Fruit fly (Drosophila melanogaster): ENCODE data around the gene ND-B8.

Gene ND-B8

dm6 chr2L:4456539-4456994 is 2.1 kb downstream of the ND-B8 start, which contains the start of gene Gs1l (continued):
- TF ChIP-seq Dref (GFP tag; IDR thresholded peaks at IDR 0.05) (0 out of 2 replicates have a peak, but pooled peaks have one; percentile 28), CG11247 (GFP tag; IDR thresholded peaks at IDR 0.05) (0 out of 2 replicates have a peak, but pooled peaks have one; percentile 22), Ada2b (GFP tag; IDR thresholded peaks at IDR 0.05) (no peak), Hand (GFP tag; optimal IDR thresholded peaks at IDR 0.05) (no peak), B-H2 (GFP tag; optimal IDR thresholded peaks at IDR 0.05) (peak; percentile 66), abd-A (tag; optimal IDR thresholded peaks at IDR 0.05) (no peak), CG4328 (GFP tag; optimal IDR thresholded peaks at IDR 0.05) (no peak), CG4617 (GFP tag; optimal IDR thresholded peaks at IDR 0.05; ENCODE audit: borderline replicate concordance) (no peak), repo (GFP tag; optimal IDR thresholded peaks at IDR 0.05) (no peak), sd (tag; optimal IDR thresholded peaks at IDR 0.05) (peak; percentile 56)

- TF ChIP-seq dan (GFP tag; IDR thresholded peaks at IDR 0.05) = no peak
- TF ChIP-seq mam (GFP tag; optimal IDR thresholded peaks at IDR 0.05) = peak; percentile 19
- TF ChIP-seq Gug (GFP tag; IDR thresholded peaks at IDR 0.05) = peak; percentile 38; the same call in 2 of the 4 replicates
- peak; percentile 77 for TF ChIP-seq CG11504 (tag; optimal IDR thresholded peaks at IDR 0.05)
- TF ChIP-seq onecut (GFP tag; IDR thresholded peaks at IDR 0.05) = peak; percentile 88
- peak; percentile 63 for TF ChIP-seq CG4730 (GFP tag; IDR thresholded peaks at IDR 0.05)
- TF ChIP-seq gcm2 (GFP tag; optimal IDR thresholded peaks at IDR 0.05) = peak; percentile 43
- peak; percentile 90 for TF ChIP-seq CG10431 (GFP tag; optimal IDR thresholded peaks at IDR 0.05)
- peak; percentile 89 for TF ChIP-seq mirr (GFP tag; optimal IDR thresholded peaks at IDR 0.05)
- peak; percentile 34 for TF ChIP-seq kay (GFP tag; optimal IDR thresholded peaks at IDR 0.05)
- 0 out of 2 replicates have a peak, but pooled peaks have one; percentile 35 for TF ChIP-seq wor (GFP tag; IDR thresholded peaks at IDR 0.05)
- peak; percentile 30 for TF ChIP-seq HLH54F (GFP tag; optimal IDR thresholded peaks at IDR 0.05)
- peak; percentile 74 for TF ChIP-seq CG33557 (GFP tag; optimal IDR thresholded peaks at IDR 0.05)
- TF ChIP-seq CG9437 (GFP tag; optimal IDR thresholded peaks at IDR 0.05) = peak; percentile 59
- peak; percentile 24; the same call in 1 of the 3 replicates for TF ChIP-seq croc (GFP tag; conservative IDR thresholded peaks at IDR 0.05)
- TF ChIP-seq HmgZ (tag; optimal IDR thresholded peaks at IDR 0.05) = peak; percentile 75
- TF ChIP-seq bowl (GFP tag; IDR thresholded peaks at IDR 0.05) = no peak
- TF ChIP-seq CG12071 (GFP tag; optimal IDR thresholded peaks at IDR 0.05) = peak; percentile 91
- no peak for TF ChIP-seq sqz (GFP tag; optimal IDR thresholded peaks at IDR 0.05)
- TF ChIP-seq CG3065 (GFP tag; optimal IDR thresholded peaks at IDR 0.05) = peak; percentile 28
- TF ChIP-seq ap (GFP tag; IDR thresholded peaks at IDR 0.05) = peak; percentile 61
- peak; percentile 78 for TF ChIP-seq dysf (GFP tag; IDR thresholded peaks at IDR 0.05)
- peak; percentile 32 for TF ChIP-seq CTCF (GFP tag; optimal IDR thresholded peaks at IDR 0.05)
- TF ChIP-seq ase (GFP tag; IDR thresholded peaks at IDR 0.05) = peak; percentile 37; the same call in 1 of the 3 replicates
- peak; percentile 81 for TF ChIP-seq Fer1 (GFP tag; optimal IDR thresholded peaks at IDR 0.05)
- TF ChIP-seq slbo (GFP tag; IDR thresholded peaks at IDR 0.05) = peak; percentile 81
- peak; percentile 85 for TF ChIP-seq CG15514 (GFP tag; optimal IDR thresholded peaks at IDR 0.05)
- TF ChIP-seq phol (tag; optimal IDR thresholded peaks at IDR 0.05) = peak; percentile 91
- TF ChIP-seq vfl (GFP tag; optimal IDR thresholded peaks at IDR 0.05) = peak; percentile 45
- no peak for TF ChIP-seq fru (optimal IDR thresholded peaks at IDR 0.05)
- TF ChIP-seq CG31224 (GFP tag; IDR thresholded peaks at IDR 0.05) = peak; percentile 54; the same call in 1 of the 2 replicates
- TF ChIP-seq odd (GFP tag; optimal IDR thresholded peaks at IDR 0.05) = peak; percentile 85
- peak; percentile 32 for TF ChIP-seq tap (tag; optimal IDR thresholded peaks at IDR 0.05)
- TF ChIP-seq CG11093 (GFP tag; IDR thresholded peaks at IDR 0.05) = no peak
- TF ChIP-seq HLH3B (GFP tag; IDR thresholded peaks at IDR 0.05) = peak; percentile 70
- peak; percentile 24; the same call in 1 of the 2 replicates for TF ChIP-seq esg (GFP tag; conservative IDR thresholded peaks at IDR 0.05)
- TF ChIP-seq Ada2b (GFP tag; IDR thresholded peaks at IDR 0.05) = peak; percentile 56
- peak; percentile 71 for TF ChIP-seq CG9817 (tag; optimal IDR thresholded peaks at IDR 0.05)
- TF ChIP-seq C15 (GFP tag; IDR thresholded peaks at IDR 0.05) = 0 out of 3 replicates have a peak, but pooled peaks have one; percentile 68
Measured at dm6 chr2L:4458119-4459056, 4.0 kb downstream of the ND-B8 start, which contains the start of gene RpL27A. Gene RpL27A, minus strand, starts transcription at chr2L:4458364.
